Fruit fly (Drosophila melanogaster) whole organism, embryonic: ENCODE measurements around the gene sicily.

Source experiments
- Aef1 ChIP-seq: fragments of 200-800 bp; sonication (Bioruptor generic); IDR thresholded peaks from 3 replicates; pipeline ENCODE4 v1.3.6; 2022; ENCODE audit warnings: missing biosample characterization, missing genetic modification characterization
- Atf6 ChIP-seq: fragments of 200-800 bp; sonication (Bioruptor generic); IDR thresholded peaks from 2 replicates; pipeline ENCODE4 v1.3.6; 2022; ENCODE audit warnings: missing biosample characterization, missing genetic modification characterization
- Awh ChIP-seq: fragments of 200-800 bp; sonication (Bioruptor generic); IDR thresholded peaks from 2 replicates; pipeline ENCODE4, ENCODE4 v1.3.6; 2022; ENCODE audit warnings: missing biosample characterization, missing genetic modification characterization
- Bdp1 ChIP-seq: fragments of 200-800 bp; sonication (Bioruptor generic); optimal IDR thresholded peaks from 3 replicates; lab custom pipeline; 2016; ENCODE audit warnings: missing biosample characterization, missing genetic modification characterization
- BtbVII ChIP-seq: fragments of 200-800 bp; sonication (Bioruptor generic); optimal IDR thresholded peaks from 3 replicates; lab custom pipeline; 2017; ENCODE audit warnings: missing biosample characterization, mild to moderate bottlenecking, missing genetic modification characterization
- CG10267 ChIP-seq: fragments of 200-800 bp; sonication (Bioruptor generic); optimal IDR thresholded peaks from 2 replicates; lab custom pipeline; 2018; ENCODE audit warnings: missing biosample characterization, mild to moderate bottlenecking, missing genetic modification characterization, moderate library complexity
- CG10565 ChIP-seq: fragments of 200-800 bp; sonication (Bioruptor generic); optimal IDR thresholded peaks from 3 replicates; lab custom pipeline; 2016; ENCODE audit warnings: missing biosample characterization, mild to moderate bottlenecking, missing genetic modification characterization
- CG13624 ChIP-seq: fragments of 200-800 bp; sonication (Bioruptor generic); optimal IDR thresholded peaks from 2 replicates; lab custom pipeline; 2016; ENCODE audit warnings: missing biosample characterization, missing genetic modification characterization
- CG17186 ChIP-seq: fragments of 200-800 bp; sonication (Bioruptor generic); optimal IDR thresholded peaks from 3 replicates; lab custom pipeline; 2017; ENCODE audit warnings: missing biosample characterization, missing genetic modification reagents, missing genetic modification characterization
- CG1792 ChIP-seq: fragments of 200-800 bp; sonication (Bioruptor generic); optimal IDR thresholded peaks from 2 replicates; lab custom pipeline; 2016; ENCODE audit warnings: missing biosample characterization, missing genetic modification characterization
- CG18599 ChIP-seq: fragments of 200-800 bp; sonication (Bioruptor generic); optimal IDR thresholded peaks from 3 replicates; lab custom pipeline; 2017; ENCODE audit warnings: missing biosample characterization, missing genetic modification characterization, mild to moderate bottlenecking, moderate library complexity, missing genetic modification reagents
- CG18764 ChIP-seq: fragments of 200-800 bp; sonication (Bioruptor generic); optimal IDR thresholded peaks from 3 replicates; lab custom pipeline; 2016; ENCODE audit warnings: missing biosample characterization, missing genetic modification characterization
- CG2129 ChIP-seq: fragments of 200-800 bp; sonication (Bioruptor generic); IDR thresholded peaks from 2 replicates; pipeline ENCODE4 v1.3.6; 2022; ENCODE audit warnings: missing biosample characterization, missing genetic modification characterization; ENCODE audit not compliant: partially characterized antibody
- CG2678 ChIP-seq: fragments of 200-800 bp; sonication (Bioruptor generic); optimal IDR thresholded peaks from 3 replicates; lab custom pipeline; 2019; ENCODE audit warnings: missing biosample characterization, mild to moderate bottlenecking, missing genetic modification characterization, moderate library complexity
- CG30403 ChIP-seq: fragments of 200-800 bp; sonication (Bioruptor generic); optimal IDR thresholded peaks from 3 replicates; lab custom pipeline; 2016; ENCODE audit warnings: missing biosample characterization, missing genetic modification characterization
- CG4282 ChIP-seq: fragments of 200-800 bp; sonication (Bioruptor generic); optimal IDR thresholded peaks from 2 replicates; lab custom pipeline; 2016; ENCODE audit warnings: missing biosample characterization, missing genetic modification characterization
- CG9797 ChIP-seq: fragments of 200-800 bp; sonication (Bioruptor generic); optimal IDR thresholded peaks from 3 replicates; lab custom pipeline; 2018; ENCODE audit warnings: missing biosample characterization, mild to moderate bottlenecking, missing genetic modification characterization
- CG9876 ChIP-seq: fragments of 200-800 bp; sonication (Bioruptor generic); optimal IDR thresholded peaks from 2 replicates; lab custom pipeline; 2016; ENCODE audit warnings: missing biosample characterization, missing genetic modification characterization
- CTCF ChIP-seq: fragments of 200-800 bp; sonication (Bioruptor generic); optimal IDR thresholded peaks from 2 replicates; lab custom pipeline; 2017; ENCODE audit warnings: missing biosample characterization, mild to moderate bottlenecking, missing genetic modification characterization, moderate library complexity
- Dip3 ChIP-seq: fragments of 200-800 bp; sonication (Bioruptor generic); optimal IDR thresholded peaks from 3 replicates; lab custom pipeline; 2016; ENCODE audit warnings: missing biosample characterization, missing genetic modification characterization
- Dll ChIP-seq: fragments of 200-800 bp; sonication (Bioruptor generic); IDR thresholded peaks from 4 replicates; pipeline ENCODE4 v1.3.6; 2022; ENCODE audit warnings: missing biosample characterization, missing genetic modification characterization; ENCODE audit not compliant: partially characterized antibody
- Dref ChIP-seq: fragments of 200-800 bp; sonication (Bioruptor generic); IDR thresholded peaks from 2 replicates; pipeline ENCODE4 v1.3.6; 2022; ENCODE audit warnings: missing biosample characterization, missing genetic modification characterization
- H15 ChIP-seq: fragments of 200-800 bp; sonication (Bioruptor generic); IDR thresholded peaks from 3 replicates; pipeline ENCODE4 v1.3.6; 2022; ENCODE audit warnings: missing biosample characterization, missing genetic modification characterization
- HLH4C ChIP-seq: fragments of 200-800 bp; sonication (Bioruptor generic); IDR thresholded peaks from 3 replicates; pipeline ENCODE4 v1.3.6; 2022; ENCODE audit warnings: missing biosample characterization, missing genetic modification characterization; ENCODE audit not compliant: partially characterized antibody
- Hand ChIP-seq: fragments of 200-800 bp; sonication (Bioruptor generic); optimal IDR thresholded peaks from 2 replicates; lab custom pipeline; 2017; ENCODE audit warnings: mild to moderate bottlenecking, missing biosample characterization, missing genetic modification reagents, missing genetic modification characterization
- HmgD ChIP-seq: fragments of 200-800 bp; sonication (Bioruptor generic); optimal IDR thresholded peaks from 3 replicates; lab custom pipeline; 2016; ENCODE audit warnings: missing biosample characterization, missing genetic modification characterization
- Hmr ChIP-seq: fragments of 200-800 bp; sonication (Bioruptor generic); optimal IDR thresholded peaks from 3 replicates; lab custom pipeline; 2017; ENCODE audit warnings: mild to moderate bottlenecking, missing biosample characterization, missing genetic modification reagents, missing genetic modification characterization
- MBD-R2 ChIP-seq: fragments of 200-800 bp; sonication (Bioruptor generic); IDR thresholded peaks from 2 replicates; pipeline ENCODE4 v1.3.6; 2022; ENCODE audit warnings: missing biosample characterization, missing genetic modification characterization
- MESR4 ChIP-seq: fragments of 200-800 bp; sonication (Bioruptor generic); optimal IDR thresholded peaks from 2 replicates; lab custom pipeline; 2018; ENCODE audit warnings: missing biosample characterization, mild to moderate bottlenecking, missing genetic modification characterization, moderate library complexity
- Max ChIP-seq: fragments of 200-800 bp; sonication (Bioruptor generic); optimal IDR thresholded peaks from 2 replicates; lab custom pipeline; 2016; ENCODE audit warnings: missing biosample characterization, mild to moderate bottlenecking, missing genetic modification characterization
- Neu2 ChIP-seq: fragments of 200-800 bp; sonication (Bioruptor generic); optimal IDR thresholded peaks from 3 replicates; lab custom pipeline; 2016; ENCODE audit warnings: missing biosample characterization, missing genetic modification characterization, borderline replicate concordance
- Nf-YA ChIP-seq: fragments of 200-800 bp; sonication (Bioruptor generic); IDR thresholded peaks from 2 replicates; pipeline ENCODE4 v1.3.6; 2022; ENCODE audit warnings: missing biosample characterization, missing genetic modification characterization
- Optix ChIP-seq: fragments of 200-800 bp; sonication (Bioruptor generic); IDR thresholded peaks from 3 replicates; pipeline ENCODE4 v1.3.6; 2022; ENCODE audit warnings: missing biosample characterization, missing genetic modification characterization
- Pdp1 ChIP-seq, 2 experiments: fragments of 200-800 bp; sonication (Bioruptor generic); optimal IDR thresholded peaks; 3 replicates each; lab custom pipeline; 2016; ENCODE audit warnings: missing biosample characterization in 2 of 2, missing genetic modification characterization in 2 of 2, mild to moderate bottlenecking in 1 of 2, moderate library complexity in 1 of 2
- Sox102F ChIP-seq: fragments of 200-800 bp; sonication (Bioruptor generic); optimal IDR thresholded peaks from 2 replicates; lab custom pipeline; 2018; ENCODE audit warnings: missing biosample characterization, mild to moderate bottlenecking, missing genetic modification characterization, moderate library complexity
- Sry-β ChIP-seq: fragments of 200-800 bp; sonication (Bioruptor generic); optimal IDR thresholded peaks from 2 replicates; lab custom pipeline; 2018; ENCODE audit warnings: missing biosample characterization, mild to moderate bottlenecking, missing genetic modification characterization, moderate library complexity
- ab ChIP-seq: fragments of 200-800 bp; sonication (Bioruptor generic); optimal IDR thresholded peaks from 2 replicates; lab custom pipeline; 2016; ENCODE audit warnings: missing biosample characterization, missing genetic modification characterization
- ac ChIP-seq: fragments of 200-800 bp; sonication (Bioruptor generic); optimal IDR thresholded peaks from 3 replicates; lab custom pipeline; 2017; ENCODE audit warnings: missing biosample characterization, mild to moderate bottlenecking, missing genetic modification characterization
- aop ChIP-seq: fragments of 200-800 bp; sonication (Bioruptor generic); IDR thresholded peaks from 2 replicates; pipeline ENCODE4 v1.3.6; 2022; ENCODE audit warnings: missing biosample characterization, missing genetic modification characterization
- dysf ChIP-seq: fragments of 200-800 bp; sonication (Bioruptor generic); IDR thresholded peaks from 3 replicates; pipeline ENCODE4 v1.3.6; 2022; ENCODE audit warnings: missing biosample characterization, missing genetic modification characterization
- exex ChIP-seq: fragments of 200-800 bp; sonication (Bioruptor generic); optimal IDR thresholded peaks from 4 replicates; lab custom pipeline; 2018; ENCODE audit warnings: missing biosample characterization, mild to moderate bottlenecking, missing genetic modification characterization, moderate library complexity
- fru ChIP-seq: fragments of >200 bp; optimal IDR thresholded peaks from 2 replicates; lab custom pipeline; 2017
- ftz-f1 ChIP-seq: fragments of 200-800 bp; sonication (Bioruptor generic); optimal IDR thresholded peaks from 2 replicates; lab custom pipeline; 2016; ENCODE audit warnings: missing biosample characterization, missing genetic modification characterization
- hbn ChIP-seq: fragments of 200-800 bp; sonication (Bioruptor generic); IDR thresholded peaks from 2 replicates; pipeline ENCODE4 v1.3.6; 2022; ENCODE audit warnings: missing biosample characterization, missing genetic modification characterization; ENCODE audit not compliant: partially characterized antibody
- inv ChIP-seq: fragments of 200-800 bp; sonication (Bioruptor generic); IDR thresholded peaks from 2 replicates; pipeline ENCODE4 v1.3.6; 2022; ENCODE audit warnings: missing biosample characterization, missing genetic modification characterization; ENCODE audit not compliant: partially characterized antibody
- kni ChIP-seq: fragments of 200-800 bp; sonication (Bioruptor generic); optimal IDR thresholded peaks from 3 replicates; lab custom pipeline; 2017; ENCODE audit warnings: mild to moderate bottlenecking, missing biosample characterization, missing genetic modification reagents, missing genetic modification characterization
- pfk ChIP-seq: fragments of 200-800 bp; sonication (Bioruptor generic); optimal IDR thresholded peaks from 2 replicates; lab custom pipeline; 2018; ENCODE audit warnings: missing biosample characterization, mild to moderate bottlenecking, missing genetic modification characterization, moderate library complexity
- pum ChIP-seq: fragments of 200-800 bp; sonication (Bioruptor generic); optimal IDR thresholded peaks from 2 replicates; lab custom pipeline; 2016; ENCODE audit warnings: missing biosample characterization, missing genetic modification characterization
- slbo ChIP-seq: fragments of 200-800 bp; sonication (Bioruptor generic); IDR thresholded peaks from 2 replicates; pipeline ENCODE4 v1.3.6; 2022; ENCODE audit warnings: missing biosample characterization, missing genetic modification characterization
- sr ChIP-seq: fragments of 200-800 bp; sonication (Bioruptor generic); IDR thresholded peaks from 3 replicates; pipeline ENCODE4 v1.3.6; 2022; ENCODE audit warnings: missing biosample characterization, missing genetic modification characterization
- sug ChIP-seq: fragments of 200-800 bp; optimal IDR thresholded peaks from 2 replicates; lab custom pipeline; 2019; ENCODE audit warnings: missing biosample characterization, mild to moderate bottlenecking, missing genetic modification characterization, moderate library complexity

The sicily gene

DNA sequence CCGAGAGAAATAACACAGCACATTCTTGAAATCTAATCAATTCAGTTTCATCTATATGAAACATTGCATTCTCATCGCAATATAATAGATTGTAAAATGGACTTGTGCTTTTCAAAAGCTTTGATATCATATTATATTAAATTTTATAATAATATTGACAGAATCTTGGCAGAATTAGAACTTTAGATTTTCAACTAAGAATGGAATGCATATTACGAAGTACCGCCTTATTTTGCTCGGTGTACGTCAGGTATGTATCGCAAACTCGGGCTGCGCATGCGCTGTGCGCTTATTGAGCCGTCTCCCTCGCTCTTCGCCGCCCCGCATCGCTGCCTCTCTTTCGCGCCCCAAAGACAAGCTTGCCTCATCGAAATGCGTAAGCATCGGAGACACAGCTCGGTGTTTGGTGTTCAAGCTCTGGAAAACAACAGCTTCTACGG lies 23.6 kb downstream of the sicily start (continued):
- TF ChIP-seq CG1792 (GFP tag; lab: Kevin White, UChicago) (no peak), sr (GFP tag; lab: Robert Waterston, UW) (peak; percentile 7; the same call in 1 of the 3 replicates), Dip3 (GFP tag; lab: Kevin White, UChicago) (peak; percentile 35), aop (GFP tag; lab: Robert Waterston, UW) (0 out of 2 replicates have a peak, but pooled peaks have one; percentile 46), slbo (GFP tag; lab: Robert Waterston, UW) (peak; percentile 74), H15 (GFP tag; lab: Robert Waterston, UW) (peak; percentile 76; the same call in 2 of the 3 replicates), Atf6 (GFP tag; lab: Robert Waterston, UW) (peak; percentile 83), CTCF (GFP tag; lab: Kevin White, UChicago) (peak; percentile 28), CG9876 (GFP tag; lab: Kevin White, UChicago) (no peak), CG2129 (GFP tag; lab: Robert Waterston, UW) (no peak), Sry-β (peak; percentile 33), Awh (GFP tag; lab: Robert Waterston, UW) (peak; percentile 74), Hand (GFP tag; lab: Kevin White, UChicago) (peak; percentile 76), Aef1 (GFP tag; lab: Robert Waterston, UW) (peak; percentile 81), ab (GFP tag; lab: Kevin White, UChicago) (no peak), Sox102F (peak; percentile 89), CG18764 (peak; percentile 44), Dll (GFP tag; lab: Robert Waterston, UW) (no peak), CG17186 (GFP tag; lab: Kevin White, UChicago) (peak; percentile 54), HmgD (GFP tag; lab: Kevin White, UChicago) (no peak), Hmr (GFP tag; lab: Kevin White, UChicago) (peak; percentile 87), dysf (GFP tag; lab: Robert Waterston, UW) (peak; percentile 93), ac (GFP tag; lab: Kevin White, UChicago) (peak; percentile 61), CG9797 (GFP tag; lab: Kevin White, UChicago) (peak; percentile 20), MBD-R2 (GFP tag; lab: Robert Waterston, UW) (peak; percentile 50), kni (GFP tag; lab: Kevin White, UChicago) (peak; percentile 92), Neu2 (GFP tag; lab: Kevin White, UChicago) (no peak), Nf-YA (GFP tag; lab: Robert Waterston, UW) (0 out of 2 replicates have a peak, but pooled peaks have one; percentile 28), sug (peak; percentile 90), Max (GFP tag; lab: Kevin White, UChicago) (peak; percentile 32), hbn (GFP tag; lab: Robert Waterston, UW) (no peak), CG10565 (no peak), CG10267 (peak; percentile 87), CG18599 (peak; percentile 89), CG13624 (GFP tag; lab: Kevin White, UChicago) (no peak), fru (lab: Kevin White, UChicago) (no peak), CG4282 (GFP tag; lab: Kevin White, UChicago) (no peak), Optix (GFP tag; lab: Robert Waterston, UW) (peak; percentile 61; the same call in 1 of the 3 replicates), pum (GFP tag; lab: Kevin White, UChicago) (peak; percentile 37), exex (tag; lab: Kevin White, UChicago) (peak; percentile 67), MESR4 (GFP tag; lab: Kevin White, UChicago) (peak; percentile 8), HLH4C (no peak), Bdp1 (GFP tag; lab: Kevin White, UChicago) (no peak), CG2678 (tag; lab: Kevin White, UChicago) (peak; percentile 95), BtbVII (peak; percentile 85), ftz-f1 (GFP tag; lab: Kevin White, UChicago) (no peak), Pdp1 (GFP tag; optimal IDR thresholded peaks at IDR 0.05; lab: Kevin White, UChicago) (no peak), inv (GFP tag; lab: Robert Waterston, UW) (no peak), CG30403 (GFP tag; lab: Kevin White, UChicago) (peak; percentile 83), pfk (GFP tag; lab: Kevin White, UChicago) (peak; percentile 14), Dref (GFP tag; lab: Robert Waterston, UW) (no peak)
